Worm (Caenorhabditis elegans): ENCODE data around the gene T05A7.11.

T05A7.11 gene

ce11 chrII:4686941-4687340, 21.7 kb upstream of the T05A7.11 start, which contains the start of gene sre-39:
Gene sre-39, plus strand, starts transcription at chrII:4687241.
- no peak for TF ChIP-seq nfya-2 (GFP tag; IDR thresholded peaks at IDR 0.05)
- no peak for TF ChIP-seq ceh-100 (GFP tag; IDR thresholded peaks at IDR 0.05)
- no peak for TF ChIP-seq ccch-3 (GFP tag; optimal IDR thresholded peaks at IDR 0.05)
- no peak for TF ChIP-seq K11D2.4 (GFP tag; IDR thresholded peaks at IDR 0.05)
- no peak for TF ChIP-seq rcor-1 (GFP tag; IDR thresholded peaks at IDR 0.05)
- TF ChIP-seq Y53G8AR.9 (GFP tag; conservative IDR thresholded peaks at IDR 0.05), result no peak
- TF ChIP-seq nhr-80 (tag; optimal IDR thresholded peaks at IDR 0.05), result no peak
- no peak for TF ChIP-seq mes-4 (tag; optimal IDR thresholded peaks at IDR 0.05)
- TF ChIP-seq aptf-3 (GFP tag; IDR thresholded peaks at IDR 0.05), result no peak
- TF ChIP-seq hmg-1.2 (GFP tag; IDR thresholded peaks at IDR 0.05), result no peak
- no peak for TF ChIP-seq zfh-2 (GFP tag; conservative IDR thresholded peaks at IDR 0.05)
- no peak for TF ChIP-seq akir-1 (GFP tag; optimal IDR thresholded peaks at IDR 0.05)
- no peak for TF ChIP-seq hsf-1 (GFP tag; IDR thresholded peaks at IDR 0.05)
- TF ChIP-seq lsl-1 (GFP tag; optimal IDR thresholded peaks at IDR 0.05), result no peak
- no peak for TF ChIP-seq F39B2.1 (GFP tag; IDR thresholded peaks at IDR 0.05)
- no peak for TF ChIP-seq zim-3 (tag; optimal IDR thresholded peaks at IDR 0.05)
- no peak for TF ChIP-seq C06A6.2 (GFP tag; conservative IDR thresholded peaks at IDR 0.05)
- no peak for TF ChIP-seq efl-1 (GFP tag; optimal IDR thresholded peaks at IDR 0.05)
- no peak for TF ChIP-seq tbp1 (GFP tag; optimal IDR thresholded peaks at IDR 0.05)
- no peak for TF ChIP-seq hlh-26 (GFP tag; conservative IDR thresholded peaks at IDR 0.05)

- TF ChIP-seq hsf-1 (GFP tag; IDR thresholded peaks at IDR 0.05) (peak; percentile 93), fkh-3 (tag; optimal IDR thresholded peaks at IDR 0.05) (no peak), rpc-1 (optimal IDR thresholded peaks at IDR 0.05) (peak; percentile 6), rpc-1 (tag; optimal IDR thresholded peaks at IDR 0.05) (no peak), ccch-3 (GFP tag; optimal IDR thresholded peaks at IDR 0.05) (no peak), ceh-58 (GFP tag; IDR thresholded peaks at IDR 0.05) (no peak), ztf-22 (GFP tag; optimal IDR thresholded peaks at IDR 0.05) (no peak)
Measured at ce11 chrII:4684852-4685251, 19.6 kb upstream of the T05A7.11 start.

DNA sequence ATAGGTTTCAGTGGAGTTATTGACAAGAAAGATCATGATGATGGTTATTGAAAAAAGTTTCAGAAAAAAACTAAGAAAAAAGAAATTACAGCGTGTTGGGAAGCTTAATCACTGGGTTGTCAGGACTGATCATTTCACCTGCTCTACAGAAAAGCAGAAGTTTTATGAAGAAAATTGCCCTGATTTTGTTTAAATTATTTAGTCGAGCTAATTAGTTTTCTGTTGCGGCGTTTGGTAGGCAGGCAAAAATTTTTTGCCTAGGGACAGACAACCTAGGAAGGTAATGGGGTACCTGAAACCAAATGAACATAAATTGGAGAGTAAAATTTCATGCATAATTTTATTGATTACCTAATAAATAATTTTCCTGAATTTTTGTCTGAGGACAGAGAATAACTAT, 18.4 kb upstream of the T05A7.11 start, which contains the start of gene sre-40:
Gene sre-40, minus strand, starts transcription at position 101 of the 400 bp plus-strand sequence.
- no peak for TF ChIP-seq hsf-1 (GFP tag; IDR thresholded peaks at IDR 0.05)
- TF ChIP-seq mcd-1 (GFP tag; IDR thresholded peaks at IDR 0.05), result no peak
- no peak for TF ChIP-seq xnd-1 (tag; optimal IDR thresholded peaks at IDR 0.05)
- TF ChIP-seq nhr-120 (GFP tag; IDR thresholded peaks at IDR 0.05), result no peak
- no peak for TF ChIP-seq lin-26 (GFP tag; IDR thresholded peaks at IDR 0.05)
- TF ChIP-seq zfh-2 (GFP tag; conservative IDR thresholded peaks at IDR 0.05), result no peak
- no peak for TF ChIP-seq Y79H2A.3 (GFP tag; conservative IDR thresholded peaks at IDR 0.05)
- TF ChIP-seq ZK185.1 (tag; optimal IDR thresholded peaks at IDR 0.05; ENCODE audit: poor library complexity, severe bottlenecking), result no peak
- TF ChIP-seq repo-1 (tag; optimal IDR thresholded peaks at IDR 0.05), result no peak
- TF ChIP-seq hrde-1 (tag; optimal IDR thresholded peaks at IDR 0.05; ENCODE audit: borderline replicate concordance), result no peak
- TF ChIP-seq mes-4 (tag; optimal IDR thresholded peaks at IDR 0.05), result no peak
- no peak for TF ChIP-seq lin-35 (GFP tag; optimal IDR thresholded peaks at IDR 0.05)
- TF ChIP-seq bed-1 (GFP tag; IDR thresholded peaks at IDR 0.05), result no peak
- no peak for TF ChIP-seq attf-6 (GFP tag; IDR thresholded peaks at IDR 0.05)
- no peak for TF ChIP-seq snpc-1.3 (tag; optimal IDR thresholded peaks at IDR 0.05; ENCODE audit: insufficient read depth)
- no peak for TF ChIP-seq ztf-3 (GFP tag; optimal IDR thresholded peaks at IDR 0.05)
- TF ChIP-seq akir-1 (GFP tag; optimal IDR thresholded peaks at IDR 0.05), result no peak
